Fruit fly (Drosophila melanogaster): ENCODE data around the gene Saysd1.
A peak's percentile ranks its signal among the peaks of the same experiment; 100 is the strongest.

The Saysd1 gene

DNA sequence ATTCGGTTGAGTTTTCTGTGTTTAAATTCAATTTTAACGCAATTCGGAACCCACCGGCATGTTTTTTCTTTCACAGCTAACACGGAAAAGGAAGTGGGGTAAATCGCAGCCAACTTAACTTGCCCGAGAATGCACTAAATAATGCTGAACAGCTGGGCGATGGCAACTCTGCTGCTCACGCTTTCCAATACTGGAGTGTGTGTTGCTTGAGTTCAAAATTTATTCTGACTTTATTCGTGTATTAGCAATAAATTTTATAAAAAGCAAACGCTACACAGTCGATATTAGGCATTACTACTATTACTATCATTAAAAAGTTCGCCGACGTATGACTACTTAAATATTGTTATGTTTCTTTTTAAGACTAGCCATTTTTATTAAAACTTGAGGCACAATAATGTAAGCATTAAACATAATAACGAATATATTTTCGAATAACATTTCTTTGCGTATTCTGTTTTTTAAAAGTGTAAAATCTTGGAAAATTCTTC lies 32.4 kb upstream of the Saysd1 start, which contains the start of the genes RpS27 and Nup37:
TSS of gene RpS27 (minus strand) at position 136 of the 491 bp plus-strand sequence.
TSS of gene Nup37 (plus strand) at position 280 of the 491 bp plus-strand sequence.
- TF ChIP-seq CG12071 (GFP tag; optimal IDR thresholded peaks at IDR 0.05) = peak; percentile 99
- TF ChIP-seq Dek (tag; optimal IDR thresholded peaks at IDR 0.05) = peak; percentile 95
- TF ChIP-seq CG5953 (GFP tag; IDR thresholded peaks at IDR 0.05) = peak; percentile 96
- TF ChIP-seq Asciz (GFP tag; optimal IDR thresholded peaks at IDR 0.05) = peak; percentile 98
- TF ChIP-seq CG4617 (GFP tag; optimal IDR thresholded peaks at IDR 0.05; ENCODE audit: borderline replicate concordance) = peak; percentile 99
- TF ChIP-seq trh (GFP tag; optimal IDR thresholded peaks at IDR 0.05) = peak; percentile 98
- TF ChIP-seq dimm (GFP tag; IDR thresholded peaks at IDR 0.05) = peak; percentile 92
- peak; percentile 98 for TF ChIP-seq Awh (GFP tag; IDR thresholded peaks at IDR 0.05)
- TF ChIP-seq lmd (GFP tag; IDR thresholded peaks at IDR 0.05) = peak; percentile 95
- TF ChIP-seq CG32532 (GFP tag; IDR thresholded peaks at IDR 0.05) = peak; percentile 98
- peak; percentile 95 for TF ChIP-seq CG14441 (GFP tag; IDR thresholded peaks at IDR 0.05)
- TF ChIP-seq CG1832 (GFP tag; optimal IDR thresholded peaks at IDR 0.05) = no peak
- peak; percentile 72 for TF ChIP-seq Ravus (GFP tag; IDR thresholded peaks at IDR 0.05)
- TF ChIP-seq stwl (tag; optimal IDR thresholded peaks at IDR 0.05) = peak; percentile 95
- TF ChIP-seq CG3726 (GFP tag; IDR thresholded peaks at IDR 0.05) = peak; percentile 95
- TF ChIP-seq ash1 (GFP tag; optimal IDR thresholded peaks at IDR 0.05) = peak; percentile 99
- TF ChIP-seq CG17568 (GFP tag; optimal IDR thresholded peaks at IDR 0.05) = peak; percentile 98
- peak; percentile 77 for TF ChIP-seq Dp (GFP tag; optimal IDR thresholded peaks at IDR 0.05)
- TF ChIP-seq ato (GFP tag; IDR thresholded peaks at IDR 0.05; ENCODE audit: partially characterized antibody) = no peak
- peak; percentile 98 for TF ChIP-seq CG3407 (GFP tag; optimal IDR thresholded peaks at IDR 0.05)
- peak; percentile 99 for TF ChIP-seq Rfx (GFP tag; IDR thresholded peaks at IDR 0.05)
- TF ChIP-seq CG9215 (GFP tag; IDR thresholded peaks at IDR 0.05) = peak; percentile 91
- TF ChIP-seq jing (GFP tag; optimal IDR thresholded peaks at IDR 0.05) = peak; percentile 94
- peak; percentile 85 for TF ChIP-seq CG11093 (GFP tag; IDR thresholded peaks at IDR 0.05)
- peak; percentile 94 for TF ChIP-seq Hand (GFP tag; optimal IDR thresholded peaks at IDR 0.05)
- peak; percentile 99 for TF ChIP-seq CG12659 (GFP tag; optimal IDR thresholded peaks at IDR 0.05)
- TF ChIP-seq Fer3 (tag; optimal IDR thresholded peaks at IDR 0.05) = peak; percentile 98
- no peak for TF ChIP-seq Hr78 (GFP tag; optimal IDR thresholded peaks at IDR 0.05)
- peak; percentile 97 for TF ChIP-seq CG12236 (GFP tag; optimal IDR thresholded peaks at IDR 0.05)
- peak; percentile 95 for TF ChIP-seq CG14014 (GFP tag; IDR thresholded peaks at IDR 0.05)
- peak; percentile 94 for TF ChIP-seq CG2116 (GFP tag; optimal IDR thresholded peaks at IDR 0.05)
- peak; percentile 95 for TF ChIP-seq CG43689 (GFP tag; IDR thresholded peaks at IDR 0.05)
- TF ChIP-seq Deaf1 (tag; optimal IDR thresholded peaks at IDR 0.05) = peak; percentile 69
- peak; percentile 94 for TF ChIP-seq ro (GFP tag; IDR thresholded peaks at IDR 0.05)
- peak; percentile 99 for TF ChIP-seq dm (GFP tag; optimal IDR thresholded peaks at IDR 0.05)
- 0 out of 2 replicates have a peak, but pooled peaks have one; percentile 14 for TF ChIP-seq Dip2 (GFP tag; IDR thresholded peaks at IDR 0.05)
- TF ChIP-seq CG6254 (GFP tag; optimal IDR thresholded peaks at IDR 0.05) = peak; percentile 89
- peak; percentile 95 for TF ChIP-seq so (GFP tag; IDR thresholded peaks at IDR 0.05)
- TF ChIP-seq cwo (GFP tag; optimal IDR thresholded peaks at IDR 0.05) = peak; percentile 91
- TF ChIP-seq gem (tag; optimal IDR thresholded peaks at IDR 0.05) = peak; percentile 91
- TF ChIP-seq tin (GFP tag; optimal IDR thresholded peaks at IDR 0.05) = peak; percentile 98
- peak; percentile 95 for TF ChIP-seq toy (GFP tag; IDR thresholded peaks at IDR 0.05)
- TF ChIP-seq cg (GFP tag; optimal IDR thresholded peaks at IDR 0.05) = no peak
- TF ChIP-seq CG6272 (GFP tag; IDR thresholded peaks at IDR 0.05) = peak; percentile 91
- TF ChIP-seq CG8944 (GFP tag; optimal IDR thresholded peaks at IDR 0.05) = peak; percentile 98
- peak; percentile 94 for TF ChIP-seq CG15269 (tag; optimal IDR thresholded peaks at IDR 0.05)
- peak; percentile 100 for TF ChIP-seq bcd (GFP tag; optimal IDR thresholded peaks at IDR 0.05)
- TF ChIP-seq CG4424 (GFP tag; optimal IDR thresholded peaks at IDR 0.05) = peak; percentile 98
- peak; percentile 93 for TF ChIP-seq CG12299 (tag; optimal IDR thresholded peaks at IDR 0.05)
- peak; percentile 96 for TF ChIP-seq Ptx1 (GFP tag; IDR thresholded peaks at IDR 0.05)

Measured in whole organism, embryonic.